Worm (Caenorhabditis elegans) whole organism, L4 larva: ENCODE measurements around the gene cyp-34A1.

ENCODE experiments used
- aly-2 ChIP-seq: sonication (generic microtip); optimal IDR thresholded peaks from 2 replicates; lab custom pipeline; 2018; ENCODE audit warnings: missing biosample characterization, missing genetic modification characterization
- ceh-32 ChIP-seq: sonication (generic microtip); optimal IDR thresholded peaks from 2 replicates; lab custom pipeline; 2016; ENCODE audit warnings: mild to moderate bottlenecking, missing genetic modification characterization, missing compliant biosample characterization; ENCODE audit not compliant: poor library complexity
- lin-13 ChIP-seq: fragments of 150-350 bp; optimal IDR thresholded peaks from 2 replicates; lab custom pipeline; 2014; ENCODE audit warnings: missing biosample characterization, missing genetic modification reagents, missing genetic modification characterization
- spr-3 ChIP-seq: fragments of 200-800 bp; sonication (Bioruptor generic); optimal IDR thresholded peaks from 2 replicates; lab custom pipeline; 2018; ENCODE audit warnings: mild to moderate bottlenecking, missing genetic modification characterization, missing compliant biosample characterization
- unc-62 ChIP-seq, 3 experiments: fragments of 150-350 bp in 1 of 3; sonication (generic microtip); optimal IDR thresholded peaks in 2 of 3; peaks in 1 of 3; 1 replicate in 1 of 3; 2 replicates in 2 of 3; lab custom pipeline; 2014 to 2017; ENCODE audit warnings: missing biosample characterization in 3 of 3, missing genetic modification characterization in 3 of 3, missing genetic modification reagents in 3 of 3, missing genotype in 1 of 3

DNA sequence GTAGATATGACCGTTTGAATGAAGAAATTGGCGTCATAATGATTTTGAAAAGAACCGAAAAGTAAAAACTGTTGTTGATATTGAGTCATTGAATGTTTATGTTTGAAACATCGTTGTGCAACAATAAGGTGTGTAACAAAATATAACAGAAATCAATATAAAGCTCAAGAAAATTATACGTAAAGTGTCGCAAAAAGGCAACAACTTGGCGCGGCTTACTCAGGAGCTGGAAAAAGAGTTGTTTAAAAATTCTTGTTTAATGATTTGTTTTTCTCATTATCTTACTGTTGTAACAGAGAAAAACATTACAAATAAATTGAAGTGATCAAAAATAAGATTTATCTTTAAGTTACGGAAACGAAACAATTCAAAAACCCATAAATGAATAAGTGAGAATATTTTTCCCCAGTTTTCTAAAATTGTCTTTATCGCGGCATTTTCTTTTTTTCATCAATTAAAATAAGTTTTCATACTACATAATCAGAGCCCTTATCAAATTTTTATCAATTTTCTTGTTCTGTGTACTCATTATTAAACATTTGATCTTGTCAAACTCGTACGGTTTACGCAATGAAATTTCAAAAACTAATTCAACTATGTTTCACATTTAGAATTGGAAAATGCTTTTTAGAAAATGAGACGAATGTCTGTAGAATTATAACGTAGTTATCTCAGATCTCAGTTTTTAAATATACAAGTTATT is 40.1 kb upstream of the cyp-34A1 start, which contains the start of gene ZK1037.6:
- TF ChIP-seq spr-3 (GFP tag; lab: Kevin White, UChicago) (no peak), lin-13 (GFP tag; lab: Kevin White, UChicago) (no peak), ceh-32 (tag; lab: Kevin White, UChicago) (no peak), unc-62 (GFP tag; optimal IDR thresholded peaks at IDR 0.05 in 1 of 2; lab: Kevin White, UChicago) (no peak), unc-62 (tag; optimal IDR thresholded peaks at IDR 0.05; lab: Kevin White, UChicago) (no peak), aly-2 (tag; lab: Kevin White, UChicago) (no peak)
